Worm (Caenorhabditis elegans) whole organism, L4 larva: ENCODE measurements around the gene C33D9.13.
A peak's percentile ranks its signal among the peaks of the same experiment; 100 is the strongest.
"Not testable (repeated sequence)": the region's sequence is repeated elsewhere in the genome, so short reads cannot be mapped to it uniquely, and the experiment has no call there.

Experiments used
- F26F4.8 ChIP-seq: fragments of 200-800 bp; sonication (Bioruptor generic); conservative IDR thresholded peaks from 2 replicates; pipeline ENCODE4 v1.3.6; 2022; ENCODE audit warnings: missing genetic modification characterization, missing compliant biosample characterization
- F44E2.7 ChIP-seq: fragments of 200-800 bp; sonication (Bioruptor generic); IDR thresholded peaks from 2 replicates; pipeline ENCODE4 v2.1.2; 2022; ENCODE audit warnings: missing genetic modification characterization, missing compliant biosample characterization
- T20F7.1 ChIP-seq: fragments of 200-800 bp; sonication (Bioruptor generic); optimal IDR thresholded peaks from 2 replicates; lab custom pipeline; 2018; ENCODE audit warnings: mild to moderate bottlenecking, missing genetic modification characterization, missing compliant biosample characterization
- Y105C5A.15 ChIP-seq: fragments of 200-800 bp; sonication (Bioruptor generic); IDR thresholded peaks from 2 replicates; pipeline ENCODE4 v1.3.6; 2022; ENCODE audit warnings: missing genetic modification characterization, missing compliant biosample characterization
- ZK546.5 ChIP-seq, 2 experiments: sonication (generic microtip); optimal IDR thresholded peaks; 2 replicates each; lab custom pipeline; 2017; ENCODE audit warnings: missing biosample characterization in 2 of 2, missing genetic modification characterization in 2 of 2
- ama-1 ChIP-seq: fragments of 150-350 bp; optimal IDR thresholded peaks from 2 replicates; lab custom pipeline; 2014; ENCODE audit warnings: inconsistent platforms, mixed read lengths
- ceh-20 ChIP-seq: fragments of 200-800 bp; sonication (Bioruptor generic); IDR thresholded peaks from 2 replicates; pipeline ENCODE4 v1.3.6; 2022; ENCODE audit warnings: missing genetic modification reagents, missing genetic modification characterization, missing compliant biosample characterization
- ceh-44 ChIP-seq: fragments of 200-800 bp; sonication (Bioruptor generic); IDR thresholded peaks from 2 replicates; pipeline ENCODE4 v1.3.6; 2022; ENCODE audit warnings: missing genetic modification reagents, missing genetic modification characterization, missing compliant biosample characterization
- ceh-62 ChIP-seq: sonication (generic microtip); optimal IDR thresholded peaks from 2 replicates; lab custom pipeline; 2017; ENCODE audit warnings: missing biosample characterization, missing genetic modification characterization
- ceh-82 ChIP-seq: sonication (generic microtip); optimal IDR thresholded peaks from 2 replicates; lab custom pipeline; 2017; ENCODE audit warnings: missing biosample characterization, missing genetic modification characterization
- ctbp-1 ChIP-seq: fragments of 200-800 bp; sonication (Bioruptor generic); IDR thresholded peaks from 2 replicates; pipeline ENCODE4 v1.3.6; 2022; ENCODE audit warnings: missing genetic modification reagents, missing genetic modification characterization, missing compliant biosample characterization
- daf-16 ChIP-seq, 3 experiments: sonication (generic microtip); optimal IDR thresholded peaks; 2 replicates each; lab custom pipeline; 2016 to 2017; ENCODE audit warnings: missing genetic modification characterization in 3 of 3, missing genetic modification reagents in 3 of 3, mild to moderate bottlenecking in 2 of 3, missing compliant biosample characterization in 2 of 3, missing biosample characterization in 1 of 3, moderate library complexity in 1 of 3
- dmd-9 ChIP-seq: fragments of 200-800 bp; sonication (Bioruptor generic); IDR thresholded peaks from 2 replicates; pipeline ENCODE4 v1.3.6; 2022; ENCODE audit warnings: missing genetic modification reagents, missing genetic modification characterization, missing compliant biosample characterization
- dpl-1 ChIP-seq: fragments of 150-350 bp; optimal IDR thresholded peaks from 2 replicates; lab custom pipeline; 2014; ENCODE audit warnings: missing biosample characterization, missing genetic modification reagents, missing genetic modification characterization
- duxl-1 ChIP-seq: sonication (generic microtip); optimal IDR thresholded peaks from 2 replicates; lab custom pipeline; 2016; ENCODE audit warnings: mild to moderate bottlenecking, missing genetic modification characterization, moderate library complexity, missing compliant biosample characterization; ENCODE audit not compliant: poor library complexity
- egl-43 ChIP-seq: fragments of 200-800 bp; sonication (Bioruptor generic); IDR thresholded peaks from 2 replicates; pipeline ENCODE4 v1.3.6; 2022; ENCODE audit warnings: missing genetic modification reagents, missing genetic modification characterization, missing compliant biosample characterization
- hlh-11 ChIP-seq: fragments of 200-800 bp; sonication (Bioruptor generic); optimal IDR thresholded peaks from 2 replicates; lab custom pipeline; 2018; ENCODE audit warnings: mild to moderate bottlenecking, missing genetic modification characterization, missing compliant biosample characterization
- lin-38 ChIP-seq: fragments of 200-800 bp; sonication (Bioruptor generic); IDR thresholded peaks from 2 replicates; pipeline ENCODE4 v1.3.6; 2022; ENCODE audit warnings: missing genetic modification reagents, missing genetic modification characterization, missing compliant biosample characterization
- mdl-1 ChIP-seq, 2 experiments: fragments of 150-350 bp in 1 of 2; sonication (generic microtip) in 1 of 2; optimal IDR thresholded peaks; 2 replicates each; lab custom pipeline; 2014 to 2017; ENCODE audit warnings: missing biosample characterization in 2 of 2, missing genetic modification characterization in 2 of 2
- mdt-29 ChIP-seq: fragments of 200-800 bp; sonication (Bioruptor generic); IDR thresholded peaks from 2 replicates; pipeline ENCODE4 v1.3.6; 2022; ENCODE audit warnings: missing genetic modification reagents, missing genetic modification characterization, missing compliant biosample characterization
- mxl-3 ChIP-seq: fragments of 200-800 bp; sonication (Bioruptor generic); optimal IDR thresholded peaks from 2 replicates; lab custom pipeline; 2018; ENCODE audit warnings: mild to moderate bottlenecking, missing genetic modification characterization, missing compliant biosample characterization
- nhr-102 ChIP-seq: sonication (generic microtip); optimal IDR thresholded peaks from 2 replicates; lab custom pipeline; 2016; ENCODE audit warnings: mild to moderate bottlenecking, missing genetic modification characterization, moderate library complexity, missing compliant biosample characterization
- nhr-41 ChIP-seq: fragments of 200-800 bp; sonication (Bioruptor generic); IDR thresholded peaks from 2 replicates; pipeline ENCODE4 v1.3.6; 2022; ENCODE audit warnings: missing genetic modification reagents, missing genetic modification characterization, missing compliant biosample characterization
- pqm-1 ChIP-seq: sonication (generic microtip); optimal IDR thresholded peaks from 2 replicates; lab custom pipeline; 2017; ENCODE audit warnings: missing biosample characterization, missing genetic modification characterization
- saeg-2 ChIP-seq: fragments of 200-800 bp; sonication (Bioruptor generic); IDR thresholded peaks from 2 replicates; pipeline ENCODE4 v1.3.6; 2022; ENCODE audit warnings: missing genetic modification reagents, missing genetic modification characterization, missing compliant biosample characterization
- sdz-12 ChIP-seq: fragments of 200-800 bp; sonication (Bioruptor generic); optimal IDR thresholded peaks from 2 replicates; lab custom pipeline; 2018; ENCODE audit warnings: mild to moderate bottlenecking, missing genetic modification characterization, missing compliant biosample characterization
- skn-1 ChIP-seq: fragments of 150-350 bp; optimal IDR thresholded peaks from 2 replicates; lab custom pipeline; 2014; ENCODE audit warnings: missing biosample characterization, missing genetic modification characterization
- snpc-1.2 ChIP-seq: fragments of 200-800 bp; sonication (Bioruptor generic); IDR thresholded peaks from 2 replicates; pipeline ENCODE4 v1.3.6; 2022; ENCODE audit warnings: missing genetic modification reagents, missing genetic modification characterization, missing compliant biosample characterization
- snpc-4 ChIP-seq: fragments of 150-350 bp; optimal IDR thresholded peaks from 2 replicates; lab custom pipeline; 2014; ENCODE audit warnings: missing biosample characterization, missing genetic modification characterization
- tra-1 ChIP-seq: fragments of 200-800 bp; sonication (Bioruptor generic); IDR thresholded peaks from 2 replicates; pipeline ENCODE4 v1.3.6; 2022; ENCODE audit warnings: missing genetic modification reagents, missing genetic modification characterization, missing compliant biosample characterization
- unc-62 ChIP-seq, 3 experiments: fragments of 150-350 bp in 1 of 3; sonication (generic microtip); optimal IDR thresholded peaks in 2 of 3; peaks in 1 of 3; 1 replicate in 1 of 3; 2 replicates in 2 of 3; lab custom pipeline; 2014 to 2017; ENCODE audit warnings: missing biosample characterization in 3 of 3, missing genetic modification characterization in 3 of 3, missing genetic modification reagents in 3 of 3, missing genotype in 1 of 3
- vab-7 ChIP-seq: fragments of 200-800 bp; sonication (Bioruptor generic); IDR thresholded peaks from 2 replicates; pipeline ENCODE4 v1.3.6; 2022; ENCODE audit warnings: missing genetic modification reagents, missing genetic modification characterization, missing compliant biosample characterization
- ztf-11 ChIP-seq: fragments of 150-350 bp; optimal IDR thresholded peaks from 2 replicates; lab custom pipeline; 2014; ENCODE audit warnings: missing biosample characterization, missing genetic modification characterization

Gene C33D9.13

ce11 chrIV:8793223-8793622, 8.1 kb upstream of the C33D9.13 start (continued):
- no peak for TF ChIP-seq sdz-12
- TF ChIP-seq saeg-2: no peak
- peak; percentile 27; the same call in 1 of the 2 replicates for TF ChIP-seq ceh-20 (GFP tag; lab: Robert Waterston, UW)
- TF ChIP-seq vab-7 (GFP tag; lab: Robert Waterston, UW): no peak
- peak in 1 of 2 experiments; percentile 52 for TF ChIP-seq mdl-1 (tag; optimal IDR thresholded peaks at IDR 0.05; lab: Kevin White, UChicago)
- TF ChIP-seq pqm-1 (tag; lab: Kevin White, UChicago): peak; percentile 80
- peak; percentile 74; the same call in 1 of the 2 replicates for TF ChIP-seq tra-1 (GFP tag; lab: Robert Waterston, UW)
- no peak for TF ChIP-seq egl-43
- no peak for TF ChIP-seq ctbp-1
- peak; percentile 3 for TF ChIP-seq nhr-102 (tag; lab: Kevin White, UChicago)
- no peak for TF ChIP-seq dpl-1 (GFP tag; lab: Kevin White, UChicago)
- peak; percentile 80 for TF ChIP-seq mxl-3 (GFP tag; lab: Kevin White, UChicago)

DNA sequence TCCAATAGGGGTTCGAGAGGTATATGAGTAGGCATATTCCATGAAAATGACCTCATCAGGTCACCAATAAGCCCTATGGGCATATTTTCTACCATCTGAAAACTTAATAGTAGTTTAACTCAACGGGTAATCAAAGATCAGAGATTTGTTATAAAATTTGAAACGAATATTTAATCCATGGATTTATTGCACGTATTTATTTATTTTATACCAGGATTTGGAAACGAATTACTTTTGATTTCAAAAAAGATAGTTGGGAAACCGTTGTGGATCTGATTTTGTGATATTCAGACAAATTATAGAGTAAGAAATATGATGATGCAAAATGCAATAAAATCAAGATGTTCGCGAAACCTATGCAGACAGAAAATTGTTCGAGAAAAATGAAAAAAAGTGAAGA, 7.7 kb upstream of the C33D9.13 start, which contains the start of gene C33D9.3:
Gene C33D9.3, minus strand, starts transcription at position 101 of the 400 bp plus-strand sequence.
- TF ChIP-seq vab-7 (GFP tag; lab: Robert Waterston, UW): no peak
- TF ChIP-seq mdt-29 (GFP tag; lab: Robert Waterston, UW): no peak
- TF ChIP-seq duxl-1 (tag; lab: Kevin White, UChicago): no peak
- TF ChIP-seq unc-62 (GFP tag; optimal IDR thresholded peaks at IDR 0.05 in 1 of 2; lab: Kevin White, UChicago): peak in 1 of 2 experiments; percentile 15
- no peak for TF ChIP-seq unc-62 (tag; optimal IDR thresholded peaks at IDR 0.05; lab: Kevin White, UChicago)

- TF ChIP-seq sdz-12 (no peak), nhr-41 (GFP tag; lab: Robert Waterston, UW) (no peak), ZK546.5 (tag; optimal IDR thresholded peaks at IDR 0.05; lab: Kevin White, UChicago) (no peak), ceh-44 (GFP tag; lab: Robert Waterston, UW) (no peak), ceh-82 (tag; lab: Kevin White, UChicago) (no peak), F26F4.8 (GFP tag; lab: Robert Waterston, UW) (no peak), ama-1 (lab: Kevin White, UChicago) (no peak), F44E2.7 (GFP tag; lab: Robert Waterston, UW) (no peak), lin-38 (GFP tag; lab: Robert Waterston, UW) (no peak), tra-1 (GFP tag; lab: Robert Waterston, UW) (no peak), T20F7.1 (no peak), ceh-20 (GFP tag; lab: Robert Waterston, UW) (no peak), hlh-11 (tag; lab: Kevin White, UChicago) (no peak), snpc-1.2 (GFP tag; lab: Robert Waterston, UW) (no peak), ztf-11 (no peak), nhr-102 (tag; lab: Kevin White, UChicago) (no peak), Y105C5A.15 (GFP tag; lab: Robert Waterston, UW) (no peak), ceh-62 (tag; lab: Kevin White, UChicago) (no peak)
Measured at ce11 chrIV:8790144-8790543, 5.1 kb upstream of the C33D9.13 start, which contains the start of gene sru-35. Gene sru-35 (minus strand): TSS chrIV:8790244.

- not testable (repeated sequence) for TF ChIP-seq lin-38 (GFP tag; lab: Robert Waterston, UW); skn-1; snpc-4 (tag; lab: Kevin White, UChicago)
Measured at ce11 chrIV:8788048-8788447, 3.0 kb upstream of the C33D9.13 start, which contains the start of gene C33D9.10. Gene C33D9.10 (minus strand): TSS chrIV:8788148.

ce11 chrIV:8786654-8787053, 1.6 kb upstream of the C33D9.13 start, which contains the start of gene C33D9.8:
Gene C33D9.8 (minus strand): TSS chrIV:8786752.
- no peak for TF ChIP-seq dmd-9
- no peak for TF ChIP-seq daf-16 (GFP tag; optimal IDR thresholded peaks at IDR 0.05; lab: Kevin White, UChicago)
- TF ChIP-seq daf-16 (tag; optimal IDR thresholded peaks at IDR 0.05; lab: Kevin White, UChicago): peak; percentile 24
